Worm (Caenorhabditis elegans) whole organism, early embryonic: Measurements from ENCODE around the gene T14A8.2.
A peak's percentile ranks its signal among the peaks of the same experiment; 100 is the strongest.

ENCODE experiments used
- B0310.2 ChIP-seq: sonication (generic microtip); optimal IDR thresholded peaks from 2 replicates; lab custom pipeline; 2016; ENCODE audit warnings: mild to moderate bottlenecking, missing genetic modification characterization, missing compliant biosample characterization
- F13C5.2 ChIP-seq: sonication (generic microtip); optimal IDR thresholded peaks from 2 replicates; lab custom pipeline; 2017; ENCODE audit warnings: mild to moderate bottlenecking, missing genetic modification characterization, inconsistent platforms, missing compliant biosample characterization
- aly-1 ChIP-seq: sonication (generic microtip); optimal IDR thresholded peaks from 2 replicates; lab custom pipeline; 2016; ENCODE audit warnings: missing genetic modification characterization, missing compliant biosample characterization
- ama-1 ChIP-seq: fragments of 150-350 bp; optimal IDR thresholded peaks from 2 replicates; lab custom pipeline; 2014
- ets-7 ChIP-seq: sonication (generic microtip); optimal IDR thresholded peaks from 2 replicates; lab custom pipeline; 2016; ENCODE audit warnings: missing genotype, missing genetic modification characterization, missing compliant biosample characterization
- flt-1 ChIP-seq: fragments of 200-800 bp; sonication (Bioruptor generic); IDR thresholded peaks from 2 replicates; pipeline ENCODE4 v1.3.6; 2022; ENCODE audit warnings: missing genetic modification characterization, missing compliant biosample characterization
- hmbx-1 ChIP-seq: sonication (generic microtip); optimal IDR thresholded peaks from 2 replicates; lab custom pipeline; 2016; ENCODE audit warnings: mild to moderate bottlenecking, missing genetic modification characterization, missing compliant biosample characterization
- hmg-4 ChIP-seq: fragments of 200-800 bp; sonication (Bioruptor generic); optimal IDR thresholded peaks from 2 replicates; lab custom pipeline; 2018; ENCODE audit warnings: mild to moderate bottlenecking, missing genetic modification characterization, missing compliant biosample characterization
- hnd-1 ChIP-seq: sonication (generic microtip); optimal IDR thresholded peaks from 2 replicates; lab custom pipeline; 2016; ENCODE audit warnings: missing genetic modification characterization, missing compliant biosample characterization
- pes-1 ChIP-seq: fragments of 200-800 bp; sonication (Bioruptor generic); IDR thresholded peaks from 2 replicates; pipeline ENCODE4 v1.3.6; 2022; ENCODE audit warnings: missing genetic modification reagents, missing genetic modification characterization, missing compliant biosample characterization
- scrt-1 ChIP-seq: fragments of 200-800 bp; sonication (Bioruptor generic); IDR thresholded peaks from 2 replicates; pipeline ENCODE4 v1.3.6; 2022; ENCODE audit warnings: missing genetic modification characterization, missing compliant biosample characterization
- sea-1 ChIP-seq: fragments of 200-800 bp; sonication (Bioruptor generic); conservative IDR thresholded peaks from 2 replicates; pipeline ENCODE4 v1.3.6; 2022; ENCODE audit warnings: missing genetic modification characterization, missing compliant biosample characterization
- tbx-11 ChIP-seq: fragments of 200-800 bp; sonication (Bioruptor generic); IDR thresholded peaks from 2 replicates; pipeline ENCODE4 v1.3.6; 2022; ENCODE audit warnings: missing genetic modification characterization, missing compliant biosample characterization
- tra-4 ChIP-seq: sonication (generic microtip); optimal IDR thresholded peaks from 2 replicates; lab custom pipeline; 2017; ENCODE audit warnings: missing genetic modification characterization, missing compliant biosample characterization

ce11 chrIV:7790151-7790691 is 32.2 kb downstream of the T14A8.2 start:
- TF ChIP-seq ama-1 (lab: Kevin White, UChicago) (peak; percentile 67), scrt-1 (GFP tag; lab: Robert Waterston, UW) (no peak), tbx-11 (GFP tag; lab: Robert Waterston, UW) (no peak), hnd-1 (no peak), sea-1 (GFP tag; lab: Robert Waterston, UW) (no peak), B0310.2 (tag; lab: Kevin White, UChicago) (no peak), ets-7 (tag; lab: Kevin White, UChicago) (no peak), hmg-4 (GFP tag; lab: Kevin White, UChicago) (no peak), F13C5.2 (no peak), pes-1 (GFP tag; lab: Robert Waterston, UW) (no peak), hmbx-1 (tag; lab: Kevin White, UChicago) (no peak), flt-1 (GFP tag; lab: Robert Waterston, UW) (no peak), tra-4 (tag; lab: Kevin White, UChicago) (no peak), aly-1 (tag; lab: Kevin White, UChicago) (no peak)
